Fruit fly (Drosophila melanogaster) whole organism, adult: ENCODE results near the gene CG3726.

Experiments
- CG11617 ChIP-seq: fragments of 200-800 bp; sonication (Bioruptor generic); optimal IDR thresholded peaks from 2 replicates; lab custom pipeline; 2017; ENCODE audit warnings: mild to moderate bottlenecking, missing biosample characterization, missing genetic modification reagents, missing genetic modification characterization
- CG12768 ChIP-seq: fragments of 200-800 bp; sonication (Bioruptor generic); optimal IDR thresholded peaks from 2 replicates; lab custom pipeline; 2017; ENCODE audit warnings: missing biosample characterization, missing genetic modification characterization, mild to moderate bottlenecking, moderate library complexity, missing genetic modification reagents
- CG14711 ChIP-seq: fragments of 200-800 bp; sonication (Bioruptor generic); optimal IDR thresholded peaks from 2 replicates; lab custom pipeline; 2018; ENCODE audit warnings: missing biosample characterization, mild to moderate bottlenecking, missing genetic modification characterization, moderate library complexity
- CG1620 ChIP-seq: fragments of 200-800 bp; sonication (Bioruptor generic); optimal IDR thresholded peaks from 2 replicates; lab custom pipeline; 2016; ENCODE audit warnings: missing biosample characterization, missing genetic modification characterization
- CG33017 ChIP-seq: fragments of 200-800 bp; sonication (Bioruptor generic); optimal IDR thresholded peaks from 2 replicates; lab custom pipeline; 2018; ENCODE audit warnings: missing biosample characterization, mild to moderate bottlenecking, missing genetic modification characterization, moderate library complexity
- CG5204 ChIP-seq: fragments of 200-800 bp; sonication (Bioruptor generic); optimal IDR thresholded peaks from 2 replicates; lab custom pipeline; 2016; ENCODE audit warnings: missing biosample characterization, missing genetic modification characterization
- CG7045 ChIP-seq: fragments of 200-800 bp; sonication (Bioruptor generic); optimal IDR thresholded peaks from 2 replicates; lab custom pipeline; 2017; ENCODE audit warnings: missing biosample characterization, mild to moderate bottlenecking, missing genetic modification characterization
- CG7101 ChIP-seq: fragments of 200-800 bp; sonication (Bioruptor generic); optimal IDR thresholded peaks from 2 replicates; lab custom pipeline; 2018; ENCODE audit warnings: missing biosample characterization, mild to moderate bottlenecking, missing genetic modification characterization, moderate library complexity
- Clk ChIP-seq: fragments of 200-800 bp; sonication (Bioruptor generic); optimal IDR thresholded peaks from 2 replicates; lab custom pipeline; 2017; ENCODE audit warnings: missing biosample characterization, missing genetic modification characterization
- Crg-1 ChIP-seq: fragments of 200-800 bp; sonication (Bioruptor generic); optimal IDR thresholded peaks from 2 replicates; lab custom pipeline; 2016; ENCODE audit warnings: missing biosample characterization, missing genetic modification characterization
- Hr96 ChIP-seq: fragments of 200-800 bp; sonication (Bioruptor generic); optimal IDR thresholded peaks from 2 replicates; lab custom pipeline; 2016; ENCODE audit warnings: missing biosample characterization, missing genetic modification characterization
- Mnt ChIP-seq: fragments of 200-800 bp; sonication (Bioruptor generic); optimal IDR thresholded peaks from 2 replicates; lab custom pipeline; 2016; ENCODE audit warnings: missing biosample characterization, mild to moderate bottlenecking, missing genetic modification characterization
- bab1 ChIP-seq: fragments of 200-800 bp; sonication (Bioruptor generic); optimal IDR thresholded peaks from 3 replicates; lab custom pipeline; 2019; ENCODE audit warnings: missing biosample characterization, mild to moderate bottlenecking, missing genetic modification characterization, moderate library complexity
- cic ChIP-seq: fragments of 200-800 bp; sonication (Bioruptor generic); optimal IDR thresholded peaks from 2 replicates; lab custom pipeline; 2017; ENCODE audit warnings: missing biosample characterization, mild to moderate bottlenecking, missing genetic modification characterization, moderate library complexity
- cnc ChIP-seq, 2 experiments: fragments of >200 bp; optimal IDR thresholded peaks; 2 replicates each; lab custom pipeline; 2017
- kay ChIP-seq: fragments of 200-800 bp; sonication (Bioruptor generic); peaks from one replicate; lab custom pipeline; 2016; ENCODE audit warnings: missing biosample characterization, missing genetic modification characterization, borderline replicate concordance
- ovo ChIP-seq: fragments of 200-800 bp; sonication (Bioruptor generic); optimal IDR thresholded peaks from 2 replicates; lab custom pipeline; 2016; ENCODE audit warnings: missing biosample characterization, missing genetic modification characterization
- pad ChIP-seq: fragments of 200-800 bp; sonication (Bioruptor generic); optimal IDR thresholded peaks from 3 replicates; lab custom pipeline; 2017; ENCODE audit warnings: missing biosample characterization, missing genetic modification characterization, mild to moderate bottlenecking, moderate library complexity, missing genetic modification reagents
- tj ChIP-seq: fragments of 200-800 bp; sonication (Bioruptor generic); optimal IDR thresholded peaks from 3 replicates; lab custom pipeline; 2017; ENCODE audit warnings: missing biosample characterization, mild to moderate bottlenecking, missing genetic modification characterization, moderate library complexity
- toe ChIP-seq: fragments of 200-800 bp; sonication (Bioruptor generic); optimal IDR thresholded peaks from 2 replicates; lab custom pipeline; 2016; ENCODE audit warnings: missing biosample characterization, missing genetic modification characterization

The CG3726 gene

dm6 chrX:5900146-5901093 lies 16.5 kb upstream of the CG3726 start, which contains the start of gene Act5C:
Act5C (plus strand) TSS chrX:5900861.
- TF ChIP-seq Mnt (GFP tag; lab: Kevin White, UChicago) (peak; percentile 30), cnc (optimal IDR thresholded peaks at IDR 0.05; lab: Kevin White, UChicago) (no peak), CG1620 (GFP tag; lab: Kevin White, UChicago) (peak; percentile 46), CG12768 (GFP tag; lab: Kevin White, UChicago) (peak; percentile 58), pad (GFP tag; lab: Kevin White, UChicago) (peak; percentile 65), CG7101 (tag; lab: Kevin White, UChicago) (peak; percentile 87), CG33017 (tag; lab: Kevin White, UChicago) (peak; percentile 70), cic (GFP tag; lab: Kevin White, UChicago) (no peak), tj (GFP tag; lab: Kevin White, UChicago) (peak; percentile 42), bab1 (GFP tag; lab: Kevin White, UChicago) (peak; percentile 93), toe (GFP tag; lab: Kevin White, UChicago) (peak; percentile 44), CG14711 (tag; lab: Kevin White, UChicago) (peak; percentile 84), Clk (GFP tag; lab: Kevin White, UChicago) (peak; percentile 33), kay (GFP tag; lab: Kevin White, UChicago) (no peak), CG7045 (GFP tag; lab: Kevin White, UChicago) (peak; percentile 32), ovo (GFP tag; lab: Kevin White, UChicago) (peak; percentile 93), CG11617 (GFP tag; lab: Kevin White, UChicago) (peak; percentile 63), Hr96 (GFP tag; lab: Kevin White, UChicago) (peak; percentile 68), CG5204 (GFP tag; lab: Kevin White, UChicago) (peak; percentile 71), Crg-1 (GFP tag; lab: Kevin White, UChicago) (peak; percentile 29)

- no peak for TF ChIP-seq kay (GFP tag; lab: Kevin White, UChicago)
- peak; percentile 74 for TF ChIP-seq Mnt (GFP tag; lab: Kevin White, UChicago)
- peak; percentile 18 for TF ChIP-seq CG33017 (tag; lab: Kevin White, UChicago)
- TF ChIP-seq ovo (GFP tag; lab: Kevin White, UChicago) = peak; percentile 80
- TF ChIP-seq Hr96 (GFP tag; lab: Kevin White, UChicago) = peak; percentile 48
- no peak for TF ChIP-seq CG7045 (GFP tag; lab: Kevin White, UChicago)
- TF ChIP-seq cnc (optimal IDR thresholded peaks at IDR 0.05; lab: Kevin White, UChicago) = no peak
- TF ChIP-seq toe (GFP tag; lab: Kevin White, UChicago) = no peak
- peak; percentile 66 for TF ChIP-seq bab1 (GFP tag; lab: Kevin White, UChicago)
- TF ChIP-seq CG12768 (GFP tag; lab: Kevin White, UChicago) = peak; percentile 45
- peak; percentile 80 for TF ChIP-seq cic (GFP tag; lab: Kevin White, UChicago)
- peak; percentile 26 for TF ChIP-seq CG1620 (GFP tag; lab: Kevin White, UChicago)
- no peak for TF ChIP-seq Clk (GFP tag; lab: Kevin White, UChicago)
- TF ChIP-seq CG7101 (tag; lab: Kevin White, UChicago) = peak; percentile 47
- TF ChIP-seq pad (GFP tag; lab: Kevin White, UChicago) = peak; percentile 89
- TF ChIP-seq Crg-1 (GFP tag; lab: Kevin White, UChicago) = peak; percentile 46
- no peak for TF ChIP-seq CG5204 (GFP tag; lab: Kevin White, UChicago)
- TF ChIP-seq tj (GFP tag; lab: Kevin White, UChicago) = peak; percentile 87
- TF ChIP-seq CG14711 (tag; lab: Kevin White, UChicago) = peak; percentile 1
- peak; percentile 50 for TF ChIP-seq CG11617 (GFP tag; lab: Kevin White, UChicago)
Observed at dm6 chrX:5901628-5902213, 15.2 kb upstream of the CG3726 start.

dm6 chrX:5902701-5903100 lies 14.2 kb upstream of the CG3726 start:
- TF ChIP-seq Mnt (GFP tag; lab: Kevin White, UChicago) = no peak
- TF ChIP-seq ovo (GFP tag; lab: Kevin White, UChicago) = no peak
- no peak for TF ChIP-seq cnc (optimal IDR thresholded peaks at IDR 0.05; lab: Kevin White, UChicago)
- no peak for TF ChIP-seq tj (GFP tag; lab: Kevin White, UChicago)
- no peak for TF ChIP-seq Clk (GFP tag; lab: Kevin White, UChicago)
- no peak for TF ChIP-seq CG7101 (tag; lab: Kevin White, UChicago)
- no peak for TF ChIP-seq CG7045 (GFP tag; lab: Kevin White, UChicago)
- no peak for TF ChIP-seq CG12768 (GFP tag; lab: Kevin White, UChicago)
- TF ChIP-seq CG1620 (GFP tag; lab: Kevin White, UChicago) = no peak
- no peak for TF ChIP-seq Crg-1 (GFP tag; lab: Kevin White, UChicago)
- no peak for TF ChIP-seq bab1 (GFP tag; lab: Kevin White, UChicago)
- no peak for TF ChIP-seq CG14711 (tag; lab: Kevin White, UChicago)
- TF ChIP-seq CG11617 (GFP tag; lab: Kevin White, UChicago) = no peak
- TF ChIP-seq CG33017 (tag; lab: Kevin White, UChicago) = no peak
- TF ChIP-seq kay (GFP tag; lab: Kevin White, UChicago) = no peak
- TF ChIP-seq CG5204 (GFP tag; lab: Kevin White, UChicago) = no peak
- TF ChIP-seq Hr96 (GFP tag; lab: Kevin White, UChicago) = no peak
- TF ChIP-seq pad (GFP tag; lab: Kevin White, UChicago) = no peak
